Worm (Caenorhabditis elegans): ENCODE results near the gene pink-1.

ce11 chrII:5378239-5378521, 17.3 kb downstream of the pink-1 start:
- no peak for TF ChIP-seq hlh-1 (tag; optimal IDR thresholded peaks at IDR 0.05)
- TF ChIP-seq ztf-11 (tag; optimal IDR thresholded peaks at IDR 0.05): no peak
- no peak for TF ChIP-seq nhr-12 (tag; optimal IDR thresholded peaks at IDR 0.05)
- TF ChIP-seq sptf-1 (tag; optimal IDR thresholded peaks at IDR 0.05): no peak
- no peak for TF ChIP-seq cnd-1 (tag; optimal IDR thresholded peaks at IDR 0.05)
- TF ChIP-seq lin-13 (tag; optimal IDR thresholded peaks at IDR 0.05): no peak
- TF ChIP-seq elt-3 (tag; optimal IDR thresholded peaks at IDR 0.05): no peak

Measured in whole organism, mixed stage, embryonic.